Worm (Caenorhabditis elegans) whole organism, young adult: Measurements from ENCODE around the gene btb-20.

Source experiments
- B0019.2 ChIP-seq: fragments of 200-800 bp; sonication (Bioruptor generic); conservative IDR thresholded peaks from 2 replicates; pipeline ENCODE4 v1.3.6; 2022; ENCODE audit warnings: missing genetic modification reagents, missing genetic modification characterization, missing compliant biosample characterization
- B0336.3 ChIP-seq: fragments of 200-800 bp; sonication (Bioruptor generic); IDR thresholded peaks from 2 replicates; pipeline ENCODE4 v1.3.6; 2022; ENCODE audit warnings: missing genetic modification characterization, missing compliant biosample characterization
- F22D6.2 ChIP-seq: sonication (generic microtip); optimal IDR thresholded peaks from 2 replicates; lab custom pipeline; 2016; ENCODE audit warnings: mild to moderate bottlenecking, missing genetic modification characterization, missing compliant biosample characterization
- F33H1.4 ChIP-seq: fragments of 200-800 bp; sonication (Bioruptor generic); IDR thresholded peaks from 2 replicates; pipeline ENCODE4 v1.3.6; 2022; ENCODE audit warnings: missing genetic modification reagents, missing genetic modification characterization, missing compliant biosample characterization
- F37B4.10 ChIP-seq: fragments of 200-800 bp; sonication (Bioruptor generic); IDR thresholded peaks from 2 replicates; pipeline ENCODE4 v1.3.6; 2022; ENCODE audit warnings: missing genetic modification characterization, missing compliant biosample characterization
- F49E8.2 ChIP-seq: sonication (generic microtip); optimal IDR thresholded peaks from 3 replicates; lab custom pipeline; 2017; ENCODE audit warnings: missing genetic modification characterization, mild to moderate bottlenecking, missing compliant biosample characterization, antibody characterized with exemption, moderate library complexity; ENCODE audit not compliant: insufficient read depth
- K12H6.12 ChIP-seq: fragments of 200-800 bp; sonication (Bioruptor generic); optimal IDR thresholded peaks from 2 replicates; lab custom pipeline; 2018; ENCODE audit warnings: mild to moderate bottlenecking, missing genetic modification characterization, missing compliant biosample characterization
- T07F8.4 ChIP-seq: sonication (generic microtip); optimal IDR thresholded peaks from 2 replicates; lab custom pipeline; 2016; ENCODE audit warnings: mild to moderate bottlenecking, missing genetic modification characterization, moderate library complexity, missing compliant biosample characterization
- Y79H2A.3 ChIP-seq: fragments of 200-800 bp; sonication (Bioruptor generic); conservative IDR thresholded peaks from 2 replicates; pipeline ENCODE4 v1.3.6; 2022; ENCODE audit warnings: missing genetic modification reagents, missing genetic modification characterization, missing compliant biosample characterization
- akir-1 ChIP-seq: fragments of 200-800 bp; sonication (Bioruptor generic); optimal IDR thresholded peaks from 2 replicates; lab custom pipeline; 2018; ENCODE audit warnings: mild to moderate bottlenecking, missing genetic modification characterization, moderate library complexity, missing compliant biosample characterization
- aptf-3 ChIP-seq: fragments of 200-800 bp; sonication (Bioruptor generic); IDR thresholded peaks from 2 replicates; pipeline ENCODE4 v1.3.6; 2022; ENCODE audit warnings: missing genetic modification characterization, missing compliant biosample characterization
- ceh-100 ChIP-seq: fragments of 200-800 bp; sonication (Bioruptor generic); IDR thresholded peaks from 2 replicates; pipeline ENCODE4 v1.3.6; 2022; ENCODE audit warnings: missing genetic modification reagents, missing genetic modification characterization, missing compliant biosample characterization
- ceh-27 ChIP-seq: fragments of 200-800 bp; sonication (Bioruptor generic); optimal IDR thresholded peaks from 2 replicates; lab custom pipeline; 2018; ENCODE audit warnings: mild to moderate bottlenecking, missing genetic modification characterization, moderate library complexity, missing compliant biosample characterization
- ceh-91 ChIP-seq: fragments of 200-800 bp; sonication (Bioruptor generic); IDR thresholded peaks from 2 replicates; pipeline ENCODE4 v1.3.6; 2022; ENCODE audit warnings: missing genetic modification reagents, missing genetic modification characterization, missing compliant biosample characterization
- chd-7 ChIP-seq: sonication (generic microtip); optimal IDR thresholded peaks from 2 replicates; lab custom pipeline; 2016; ENCODE audit warnings: mild to moderate bottlenecking, missing genetic modification characterization, moderate library complexity, missing compliant biosample characterization
- efl-1 ChIP-seq: fragments of 150-350 bp; optimal IDR thresholded peaks from 2 replicates; lab custom pipeline; 2014; ENCODE audit warnings: missing biosample characterization, missing genetic modification reagents, missing genetic modification characterization
- egl-18 ChIP-seq: fragments of 200-800 bp; sonication (Bioruptor generic); IDR thresholded peaks from 2 replicates; pipeline ENCODE4 v1.3.6; 2022; ENCODE audit warnings: missing genetic modification reagents, missing genetic modification characterization, missing compliant biosample characterization
- ets-4 ChIP-seq: fragments of 200-800 bp; sonication (Bioruptor generic); optimal IDR thresholded peaks from 2 replicates; lab custom pipeline; 2018; ENCODE audit warnings: mild to moderate bottlenecking, missing genetic modification characterization, missing compliant biosample characterization
- lin-40 ChIP-seq: sonication (generic microtip); optimal IDR thresholded peaks from 2 replicates; lab custom pipeline; 2016; ENCODE audit warnings: missing genetic modification characterization, mild to moderate bottlenecking, missing compliant biosample characterization, missing genotype, missing genetic modification reagents
- lin-54 ChIP-seq: fragments of 200-800 bp; sonication (Bioruptor generic); optimal IDR thresholded peaks from 2 replicates; lab custom pipeline; 2018; ENCODE audit warnings: mild to moderate bottlenecking, missing genetic modification characterization, missing compliant biosample characterization
- lir-1 ChIP-seq: fragments of 200-800 bp; sonication (Bioruptor generic); conservative IDR thresholded peaks from 2 replicates; pipeline ENCODE4 v1.3.6; 2022; ENCODE audit warnings: missing genetic modification reagents, missing genetic modification characterization, missing compliant biosample characterization
- madf-10 ChIP-seq: sonication (generic microtip); optimal IDR thresholded peaks from 2 replicates; lab custom pipeline; 2016; ENCODE audit warnings: mild to moderate bottlenecking, missing genetic modification characterization, missing compliant biosample characterization
- madf-6 ChIP-seq: fragments of 200-800 bp; sonication (Bioruptor generic); IDR thresholded peaks from 2 replicates; pipeline ENCODE4 v1.3.6; 2022; ENCODE audit warnings: missing genetic modification reagents, missing genetic modification characterization, missing compliant biosample characterization
- madf-8 ChIP-seq: fragments of 200-800 bp; sonication (Bioruptor generic); conservative IDR thresholded peaks from 2 replicates; pipeline ENCODE4 v1.3.6; 2022; ENCODE audit warnings: missing genetic modification reagents, missing genetic modification characterization, missing compliant biosample characterization
- mxl-1 ChIP-seq: sonication (generic microtip); optimal IDR thresholded peaks from 2 replicates; lab custom pipeline; 2016; ENCODE audit warnings: missing genetic modification characterization, missing compliant biosample characterization
- nfyb-1 ChIP-seq: fragments of 200-800 bp; sonication (Bioruptor generic); IDR thresholded peaks from 2 replicates; pipeline ENCODE4 v1.3.6; 2022; ENCODE audit warnings: missing genetic modification reagents, missing genetic modification characterization, missing compliant biosample characterization
- nhr-120 ChIP-seq: fragments of 200-800 bp; sonication (Bioruptor generic); IDR thresholded peaks from 2 replicates; pipeline ENCODE4 v1.3.6; 2022; ENCODE audit warnings: missing genetic modification characterization, missing compliant biosample characterization
- nhr-27 ChIP-seq: fragments of 200-800 bp; sonication (Bioruptor generic); optimal IDR thresholded peaks from 2 replicates; lab custom pipeline; 2018; ENCODE audit warnings: mild to moderate bottlenecking, missing genetic modification characterization, moderate library complexity, missing compliant biosample characterization
- nhr-80 ChIP-seq: sonication (generic microtip); optimal IDR thresholded peaks from 2 replicates; lab custom pipeline; 2016; ENCODE audit warnings: missing genetic modification characterization, missing compliant biosample characterization
- rec-8 ChIP-seq, 2 experiments: sonication (generic microtip); optimal IDR thresholded peaks; 2 replicates each; lab custom pipeline; 2016; ENCODE audit warnings: mild to moderate bottlenecking in 2 of 2, missing genetic modification characterization in 2 of 2, missing genetic modification reagents in 2 of 2, missing genotype in 2 of 2, missing biosample characterization in 1 of 2, missing compliant biosample characterization in 1 of 2, moderate library complexity in 1 of 2
- repo-1 ChIP-seq: sonication (generic microtip); optimal IDR thresholded peaks from 2 replicates; lab custom pipeline; 2017; ENCODE audit warnings: mild to moderate bottlenecking, missing genetic modification characterization, missing compliant biosample characterization
- snpc-4 ChIP-seq, 5 experiments: fragments of 150-350 bp in 1 of 5; sonication (generic microtip) in 4 of 5; optimal IDR thresholded peaks; 2 replicates each; lab custom pipeline; 2014 to 2018; ENCODE audit warnings: missing genetic modification characterization in 5 of 5, missing biosample characterization in 3 of 5, antibody characterized with exemption in 2 of 5, mild to moderate bottlenecking in 2 of 5, missing compliant biosample characterization in 2 of 5, missing genotype in 2 of 5, moderate library complexity in 2 of 5, missing genetic modification reagents in 1 of 5
- ztf-18 ChIP-seq: sonication (generic microtip); optimal IDR thresholded peaks from 2 replicates; lab custom pipeline; 2016; ENCODE audit warnings: missing genotype, mild to moderate bottlenecking, missing genetic modification characterization, missing compliant biosample characterization
- ztf-22 ChIP-seq: fragments of 200-800 bp; sonication (Bioruptor generic); optimal IDR thresholded peaks from 2 replicates; lab custom pipeline; 2018; ENCODE audit warnings: mild to moderate bottlenecking, missing genetic modification characterization, moderate library complexity, missing compliant biosample characterization
- ztf-25 ChIP-seq: fragments of 200-800 bp; sonication (Bioruptor generic); IDR thresholded peaks from 2 replicates; pipeline ENCODE4 v1.3.6; 2022; ENCODE audit warnings: missing genetic modification reagents, missing genetic modification characterization, missing compliant biosample characterization
- ztf-28 ChIP-seq: fragments of 200-800 bp; sonication (Bioruptor generic); IDR thresholded peaks from 2 replicates; pipeline ENCODE4 v1.3.6; 2022; ENCODE audit warnings: missing genetic modification reagents, missing genetic modification characterization, missing compliant biosample characterization
- ztf-6 ChIP-seq: fragments of 200-800 bp; sonication (Bioruptor generic); IDR thresholded peaks from 2 replicates; pipeline ENCODE4 v1.3.6; 2022; ENCODE audit warnings: missing genetic modification reagents, missing genetic modification characterization, missing compliant biosample characterization

The btb-20 gene

ce11 chrII:14561549-14562115 lies 38.3 kb upstream of the btb-20 start, which contains the start of gene mog-4 (continued):
- peak; percentile 100 for TF ChIP-seq ztf-28 (GFP tag; lab: Robert Waterston, UW)
- peak; percentile 28 for TF ChIP-seq mxl-1 (tag; lab: Kevin White, UChicago)
- peak; percentile 84 for TF ChIP-seq repo-1 (tag; lab: Kevin White, UChicago)
- peak; percentile 92 for TF ChIP-seq B0336.3 (GFP tag; lab: Robert Waterston, UW)
- peak; percentile 51 for TF ChIP-seq F49E8.2 (tag; lab: Kevin White, UChicago)
- peak; percentile 98 for TF ChIP-seq lin-40
- peak; percentile 97 for TF ChIP-seq lin-54
- peak; percentile 99 for TF ChIP-seq madf-6 (GFP tag; lab: Robert Waterston, UW)
- TF ChIP-seq nfyb-1 (GFP tag; lab: Robert Waterston, UW), result peak; percentile 99
- peak; percentile 97 for TF ChIP-seq ceh-27 (GFP tag; lab: Kevin White, UChicago)
- TF ChIP-seq rec-8 (tag; optimal IDR thresholded peaks at IDR 0.05; lab: Kevin White, UChicago), result peak; percentile 62 to 86
- peak; percentile 98 for TF ChIP-seq nhr-120 (GFP tag; lab: Robert Waterston, UW)
- peak; percentile 100 for TF ChIP-seq B0019.2 (GFP tag; lab: Robert Waterston, UW)
- peak; percentile 89 for TF ChIP-seq akir-1 (GFP tag; lab: Kevin White, UChicago)
- TF ChIP-seq nhr-27 (tag; lab: Kevin White, UChicago), result peak; percentile 58
- TF ChIP-seq madf-10 (tag; lab: Kevin White, UChicago), result peak; percentile 93
- peak; percentile 84 for TF ChIP-seq chd-7 (tag; lab: Kevin White, UChicago)
- peak; percentile 99 for TF ChIP-seq lir-1 (GFP tag; lab: Robert Waterston, UW)
- TF ChIP-seq madf-8 (GFP tag; lab: Robert Waterston, UW), result peak; percentile 99

ce11 chrII:14555019-14555418 lies 31.7 kb upstream of the btb-20 start:
- TF ChIP-seq egl-18 (GFP tag; lab: Robert Waterston, UW) (no peak), aptf-3 (GFP tag; lab: Robert Waterston, UW) (no peak), ztf-18 (tag; lab: Kevin White, UChicago) (no peak), madf-8 (GFP tag; lab: Robert Waterston, UW) (no peak), F37B4.10 (no peak), ets-4 (GFP tag; lab: Kevin White, UChicago) (no peak), efl-1 (GFP tag; lab: Kevin White, UChicago) (no peak), F33H1.4 (GFP tag; lab: Robert Waterston, UW) (no peak), madf-10 (tag; lab: Kevin White, UChicago) (no peak), K12H6.12 (no peak), Y79H2A.3 (GFP tag; lab: Robert Waterston, UW) (no peak)

- no peak for TF ChIP-seq snpc-4 (GFP tag; optimal IDR thresholded peaks at IDR 0.05; lab: Kevin White, UChicago)
- TF ChIP-seq snpc-4 (tag; optimal IDR thresholded peaks at IDR 0.05; lab: Kevin White, UChicago), result no peak
- no peak for TF ChIP-seq ceh-100 (GFP tag; lab: Robert Waterston, UW)
- TF ChIP-seq F22D6.2 (tag; lab: Kevin White, UChicago), result no peak
- no peak for TF ChIP-seq nhr-80 (tag; lab: Kevin White, UChicago)
- TF ChIP-seq ztf-22 (GFP tag; lab: Kevin White, UChicago), result no peak
- no peak for TF ChIP-seq egl-18 (GFP tag; lab: Robert Waterston, UW)
- no peak for TF ChIP-seq ztf-25 (GFP tag; lab: Robert Waterston, UW)
- TF ChIP-seq ztf-6 (GFP tag; lab: Robert Waterston, UW), result no peak
- no peak for TF ChIP-seq K12H6.12
- no peak for TF ChIP-seq T07F8.4
- TF ChIP-seq ceh-91 (GFP tag; lab: Robert Waterston, UW), result no peak
- TF ChIP-seq, all 124 proteins: peak for 0
Measured at ce11 chrII:14550613-14551012, 27.3 kb upstream of the btb-20 start, which contains the start of gene nlp-41. Gene nlp-41, plus strand, starts transcription at chrII:14550913.
